Worm (Caenorhabditis elegans) whole organism, young adult: ENCODE measurements around the gene B0280.7.

ENCODE experiments used
- B0261.1 ChIP-seq: sonication (generic microtip); optimal IDR thresholded peaks from 2 replicates; lab custom pipeline; 2016; ENCODE audit warnings: mild to moderate bottlenecking, missing genetic modification characterization, moderate library complexity, missing compliant biosample characterization
- F33H1.4 ChIP-seq: fragments of 200-800 bp; sonication (Bioruptor generic); IDR thresholded peaks from 2 replicates; pipeline ENCODE4 v1.3.6; 2022; ENCODE audit warnings: missing genetic modification reagents, missing genetic modification characterization, missing compliant biosample characterization
- F49E8.2 ChIP-seq: sonication (generic microtip); optimal IDR thresholded peaks from 3 replicates; lab custom pipeline; 2017; ENCODE audit warnings: missing genetic modification characterization, mild to moderate bottlenecking, missing compliant biosample characterization, antibody characterized with exemption, moderate library complexity; ENCODE audit not compliant: insufficient read depth
- F52B5.7 ChIP-seq: sonication (generic microtip); optimal IDR thresholded peaks from 2 replicates; lab custom pipeline; 2016; ENCODE audit warnings: mild to moderate bottlenecking, missing genetic modification characterization, missing compliant biosample characterization
- F57A8.1 ChIP-seq: fragments of 200-800 bp; sonication (Bioruptor generic); optimal IDR thresholded peaks from 2 replicates; lab custom pipeline; 2018; ENCODE audit warnings: mild to moderate bottlenecking, missing genetic modification characterization, moderate library complexity, missing compliant biosample characterization
- F57C9.4 ChIP-seq: sonication (generic microtip); optimal IDR thresholded peaks from 2 replicates; lab custom pipeline; 2017; ENCODE audit warnings: mild to moderate bottlenecking, missing genetic modification characterization, missing compliant biosample characterization
- Y53F4B.3 ChIP-seq: fragments of 200-800 bp; sonication (Bioruptor generic); IDR thresholded peaks from 2 replicates; pipeline ENCODE4 v1.3.6; 2022; ENCODE audit warnings: missing genetic modification reagents, missing genetic modification characterization, missing compliant biosample characterization
- Y67H2A.10 ChIP-seq: fragments of 200-800 bp; sonication (Bioruptor generic); conservative IDR thresholded peaks from 2 replicates; pipeline ENCODE4 v1.3.6; 2022; ENCODE audit warnings: missing genetic modification reagents, missing genetic modification characterization, missing compliant biosample characterization
- Y79H2A.3 ChIP-seq: fragments of 200-800 bp; sonication (Bioruptor generic); conservative IDR thresholded peaks from 2 replicates; pipeline ENCODE4 v1.3.6; 2022; ENCODE audit warnings: missing genetic modification reagents, missing genetic modification characterization, missing compliant biosample characterization
- aptf-3 ChIP-seq: fragments of 200-800 bp; sonication (Bioruptor generic); IDR thresholded peaks from 2 replicates; pipeline ENCODE4 v1.3.6; 2022; ENCODE audit warnings: missing genetic modification characterization, missing compliant biosample characterization
- cebp-1 ChIP-seq, 2 experiments: fragments of 200-800 bp in 1 of 2; sonication (Bioruptor generic) in 1 of 2; sonication (generic microtip) in 1 of 2; IDR thresholded peaks in 1 of 2; optimal IDR thresholded peaks in 1 of 2; 2 replicates each; pipeline versions ENCODE4 v1.3.6 to Lab custom; 2017 to 2022; ENCODE audit warnings: missing compliant biosample characterization in 2 of 2, missing genetic modification characterization in 2 of 2, mild to moderate bottlenecking in 1 of 2, missing genetic modification reagents in 1 of 2, moderate library complexity in 1 of 2
- ceh-40 ChIP-seq: fragments of 200-800 bp; sonication (Bioruptor generic); IDR thresholded peaks from 2 replicates; pipeline ENCODE4 v1.3.6; 2022; ENCODE audit warnings: missing genetic modification characterization, missing compliant biosample characterization
- dpl-1 ChIP-seq: fragments of 150-350 bp; optimal IDR thresholded peaks from 2 replicates; lab custom pipeline; 2014; ENCODE audit warnings: missing biosample characterization, missing genetic modification reagents, missing genetic modification characterization
- efl-1 ChIP-seq: fragments of 150-350 bp; optimal IDR thresholded peaks from 2 replicates; lab custom pipeline; 2014; ENCODE audit warnings: missing biosample characterization, missing genetic modification reagents, missing genetic modification characterization
- ekl-4 ChIP-seq: fragments of 200-800 bp; sonication (Bioruptor generic); IDR thresholded peaks from 2 replicates; pipeline ENCODE4 v1.3.6; 2022; ENCODE audit warnings: missing genetic modification reagents, missing genetic modification characterization, missing compliant biosample characterization
- him-1 ChIP-seq: sonication (generic microtip); optimal IDR thresholded peaks from 2 replicates; lab custom pipeline; 2016; ENCODE audit warnings: missing genotype, missing genetic modification reagents, missing genetic modification characterization, missing compliant biosample characterization
- hlh-26 ChIP-seq: fragments of 200-800 bp; sonication (Bioruptor generic); conservative IDR thresholded peaks from 2 replicates; pipeline ENCODE4 v1.3.6; 2022; ENCODE audit warnings: missing genetic modification reagents, missing genetic modification characterization, missing compliant biosample characterization
- hmg-20 ChIP-seq: fragments of 200-800 bp; sonication (Bioruptor generic); IDR thresholded peaks from 2 replicates; pipeline ENCODE4 v1.3.6; 2022; ENCODE audit warnings: missing genetic modification reagents, missing genetic modification characterization, missing compliant biosample characterization
- hrde-1 ChIP-seq: sonication (generic microtip); optimal IDR thresholded peaks from 2 replicates; lab custom pipeline; 2016; ENCODE audit warnings: missing genetic modification characterization, mild to moderate bottlenecking, missing compliant biosample characterization, moderate library complexity, missing genotype, missing genetic modification reagents, borderline replicate concordance
- hsf-1 ChIP-seq: fragments of 200-800 bp; sonication (Bioruptor generic); IDR thresholded peaks from 2 replicates; pipeline ENCODE4 v1.3.6; 2022; ENCODE audit warnings: missing genetic modification reagents, missing genetic modification characterization, missing compliant biosample characterization
- lag-1 ChIP-seq: fragments of 200-800 bp; sonication (Bioruptor generic); IDR thresholded peaks from 2 replicates; pipeline ENCODE4 v1.3.6; 2022; ENCODE audit warnings: missing genetic modification reagents, missing genetic modification characterization, missing compliant biosample characterization
- lin-26 ChIP-seq: fragments of 200-800 bp; sonication (Bioruptor generic); IDR thresholded peaks from 2 replicates; pipeline ENCODE4 v1.3.6; 2022; ENCODE audit warnings: missing genetic modification reagents, missing genetic modification characterization, missing compliant biosample characterization
- lir-1 ChIP-seq: fragments of 200-800 bp; sonication (Bioruptor generic); conservative IDR thresholded peaks from 2 replicates; pipeline ENCODE4 v1.3.6; 2022; ENCODE audit warnings: missing genetic modification reagents, missing genetic modification characterization, missing compliant biosample characterization
- lsy-27 ChIP-seq: sonication (generic microtip); optimal IDR thresholded peaks from 2 replicates; lab custom pipeline; 2017; ENCODE audit warnings: missing genetic modification characterization, mild to moderate bottlenecking, missing compliant biosample characterization, antibody characterized with exemption, missing genotype, borderline replicate concordance; ENCODE audit not compliant: insufficient read depth
- madf-10 ChIP-seq: sonication (generic microtip); optimal IDR thresholded peaks from 2 replicates; lab custom pipeline; 2016; ENCODE audit warnings: mild to moderate bottlenecking, missing genetic modification characterization, missing compliant biosample characterization
- madf-3 ChIP-seq: fragments of 200-800 bp; sonication (Bioruptor generic); IDR thresholded peaks from 2 replicates; pipeline ENCODE4 v1.3.6; 2022; ENCODE audit warnings: missing genetic modification reagents, missing genetic modification characterization, missing compliant biosample characterization
- madf-6 ChIP-seq: fragments of 200-800 bp; sonication (Bioruptor generic); IDR thresholded peaks from 2 replicates; pipeline ENCODE4 v1.3.6; 2022; ENCODE audit warnings: missing genetic modification reagents, missing genetic modification characterization, missing compliant biosample characterization
- mcd-1 ChIP-seq: fragments of 200-800 bp; sonication (Bioruptor generic); IDR thresholded peaks from 2 replicates; pipeline ENCODE4 v1.3.6; 2022; ENCODE audit warnings: missing genetic modification reagents, missing genetic modification characterization, missing compliant biosample characterization
- mes-4 ChIP-seq: sonication (generic microtip); optimal IDR thresholded peaks from 2 replicates; lab custom pipeline; 2016; ENCODE audit warnings: missing genotype, missing genetic modification characterization, missing compliant biosample characterization
- mxl-1 ChIP-seq: sonication (generic microtip); optimal IDR thresholded peaks from 2 replicates; lab custom pipeline; 2016; ENCODE audit warnings: missing genetic modification characterization, missing compliant biosample characterization
- nhr-120 ChIP-seq: fragments of 200-800 bp; sonication (Bioruptor generic); IDR thresholded peaks from 2 replicates; pipeline ENCODE4 v1.3.6; 2022; ENCODE audit warnings: missing genetic modification characterization, missing compliant biosample characterization
- nhr-80 ChIP-seq: sonication (generic microtip); optimal IDR thresholded peaks from 2 replicates; lab custom pipeline; 2016; ENCODE audit warnings: missing genetic modification characterization, missing compliant biosample characterization
- nhr-90 ChIP-seq: sonication (generic microtip); optimal IDR thresholded peaks from 2 replicates; lab custom pipeline; 2016; ENCODE audit warnings: missing genotype, mild to moderate bottlenecking, missing genetic modification characterization, missing compliant biosample characterization
- pbrm-1 ChIP-seq: fragments of 200-800 bp; sonication (Bioruptor generic); IDR thresholded peaks from 2 replicates; pipeline ENCODE4 v1.3.6; 2022; ENCODE audit warnings: missing genetic modification reagents, missing genetic modification characterization, missing compliant biosample characterization
- rec-8 ChIP-seq, 2 experiments: sonication (generic microtip); optimal IDR thresholded peaks; 2 replicates each; lab custom pipeline; 2016; ENCODE audit warnings: mild to moderate bottlenecking in 2 of 2, missing genetic modification characterization in 2 of 2, missing genetic modification reagents in 2 of 2, missing genotype in 2 of 2, missing biosample characterization in 1 of 2, missing compliant biosample characterization in 1 of 2, moderate library complexity in 1 of 2
- sdz-38 ChIP-seq: sonication (generic microtip); optimal IDR thresholded peaks from 2 replicates; lab custom pipeline; 2016; ENCODE audit warnings: missing genotype, missing genetic modification characterization, missing compliant biosample characterization
- snpc-3.4 ChIP-seq: sonication (generic microtip); optimal IDR thresholded peaks from 2 replicates; lab custom pipeline; 2017; ENCODE audit warnings: missing genetic modification characterization, mild to moderate bottlenecking, missing compliant biosample characterization, antibody characterized with exemption, moderate library complexity, missing genotype, missing genetic modification reagents
- tbp1 ChIP-seq: fragments of 200-800 bp; sonication (Bioruptor generic); optimal IDR thresholded peaks from 2 replicates; lab custom pipeline; 2018; ENCODE audit warnings: mild to moderate bottlenecking, missing genetic modification characterization, missing compliant biosample characterization
- tbx-9 ChIP-seq: sonication (generic microtip); optimal IDR thresholded peaks from 2 replicates; lab custom pipeline; 2016; ENCODE audit warnings: borderline replicate concordance, missing genetic modification characterization, inconsistent platforms, missing compliant biosample characterization
- tlf-1 ChIP-seq: fragments of 200-800 bp; sonication (Bioruptor generic); optimal IDR thresholded peaks from 2 replicates; lab custom pipeline; 2018; ENCODE audit warnings: mild to moderate bottlenecking, missing genetic modification characterization, missing compliant biosample characterization
- zfh-2 ChIP-seq: fragments of 200-800 bp; sonication (Bioruptor generic); conservative IDR thresholded peaks from 2 replicates; pipeline ENCODE4 v1.3.6; 2022; ENCODE audit warnings: missing genetic modification reagents, missing genetic modification characterization, missing compliant biosample characterization
- ztf-22 ChIP-seq: fragments of 200-800 bp; sonication (Bioruptor generic); optimal IDR thresholded peaks from 2 replicates; lab custom pipeline; 2018; ENCODE audit warnings: mild to moderate bottlenecking, missing genetic modification characterization, moderate library complexity, missing compliant biosample characterization
- ztf-25 ChIP-seq: fragments of 200-800 bp; sonication (Bioruptor generic); IDR thresholded peaks from 2 replicates; pipeline ENCODE4 v1.3.6; 2022; ENCODE audit warnings: missing genetic modification reagents, missing genetic modification characterization, missing compliant biosample characterization
- ztf-26 ChIP-seq: sonication (generic microtip); optimal IDR thresholded peaks from 2 replicates; lab custom pipeline; 2017; ENCODE audit warnings: missing genetic modification characterization, missing compliant biosample characterization
- ztf-28 ChIP-seq: fragments of 200-800 bp; sonication (Bioruptor generic); IDR thresholded peaks from 2 replicates; pipeline ENCODE4 v1.3.6; 2022; ENCODE audit warnings: missing genetic modification reagents, missing genetic modification characterization, missing compliant biosample characterization

Gene B0280.7

DNA sequence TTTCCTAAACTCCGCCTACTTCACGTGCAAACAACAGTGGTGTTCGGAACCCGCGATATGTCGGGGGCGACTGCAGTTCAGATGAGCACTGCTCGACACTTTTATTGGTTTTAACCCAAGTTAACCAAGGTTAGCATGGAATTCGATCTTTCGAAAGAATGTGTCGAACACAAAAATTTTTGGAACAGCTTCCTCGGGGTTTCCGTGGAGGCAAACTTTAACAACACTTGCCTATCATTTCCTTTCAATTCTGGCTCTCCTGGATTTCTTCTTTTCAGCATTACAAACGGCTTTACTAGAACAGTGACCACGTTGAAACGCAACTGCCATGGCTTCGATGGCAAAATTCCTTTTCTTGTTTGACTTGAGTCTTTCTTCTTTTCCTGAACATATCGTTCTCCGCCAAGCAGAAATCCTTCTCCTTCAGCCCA, 29.6 kb upstream of the B0280.7 start (continued):
- 0 out of 2 replicates have a peak, but pooled peaks have one; percentile 36 for TF ChIP-seq ztf-25 (GFP tag; lab: Robert Waterston, UW)
- TF ChIP-seq efl-1 (GFP tag; lab: Kevin White, UChicago) = no peak
- TF ChIP-seq hmg-20 (GFP tag; lab: Robert Waterston, UW) = 0 out of 2 replicates have a peak, but pooled peaks have one; percentile 31
- peak; percentile 88 for TF ChIP-seq madf-6 (GFP tag; lab: Robert Waterston, UW)
- no peak for TF ChIP-seq F57A8.1 (GFP tag; lab: Kevin White, UChicago)
- no peak for TF ChIP-seq nhr-120 (GFP tag; lab: Robert Waterston, UW)
- TF ChIP-seq aptf-3 = no peak
- TF ChIP-seq cebp-1 (GFP tag; IDR thresholded peaks at IDR 0.05; lab: Robert Waterston, UW) = no peak
- peak; percentile 64 for TF ChIP-seq cebp-1 (tag; optimal IDR thresholded peaks at IDR 0.05; lab: Kevin White, UChicago)
- TF ChIP-seq, all 124 proteins: peak for 73

DNA sequence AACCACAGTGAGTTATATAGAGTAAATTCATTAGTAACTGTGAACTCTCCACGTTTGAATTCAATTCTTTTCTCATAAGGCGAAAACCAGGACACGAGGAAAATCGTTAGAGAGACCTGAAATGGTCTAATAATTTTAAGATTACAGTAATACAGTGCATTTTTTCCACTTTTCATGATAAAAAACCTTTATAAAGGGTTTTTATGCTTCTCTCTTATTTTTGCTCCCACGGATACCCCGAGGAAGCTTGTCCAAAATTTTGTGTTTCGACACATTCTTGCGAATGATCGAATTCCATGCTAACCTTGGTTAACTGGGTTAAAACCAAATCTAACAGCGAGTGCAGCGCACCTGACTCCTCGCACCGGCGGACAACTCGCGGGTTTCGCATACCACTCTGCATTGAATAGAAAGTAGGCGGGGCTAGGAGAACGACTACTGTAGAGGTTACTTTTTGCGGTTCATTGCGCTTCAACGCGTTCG, 28.6 kb upstream of the B0280.7 start:
- TF ChIP-seq ztf-22 (GFP tag; lab: Kevin White, UChicago) (no peak), pbrm-1 (GFP tag; lab: Robert Waterston, UW) (peak; percentile 94), lin-26 (GFP tag; lab: Robert Waterston, UW) (peak; percentile 45; the same call in 1 of the 2 replicates), ekl-4 (GFP tag; lab: Robert Waterston, UW) (peak; percentile 73), ceh-40 (GFP tag; lab: Robert Waterston, UW) (no peak), tlf-1 (GFP tag; lab: Kevin White, UChicago) (peak; percentile 31), snpc-3.4 (tag; lab: Kevin White, UChicago) (peak; percentile 91), lsy-27 (tag; lab: Kevin White, UChicago) (no peak), sdz-38 (tag; lab: Kevin White, UChicago) (no peak), hlh-26 (GFP tag; lab: Robert Waterston, UW) (no peak), nhr-80 (no peak), hrde-1 (tag; lab: Kevin White, UChicago) (peak; percentile 75), F33H1.4 (GFP tag; lab: Robert Waterston, UW) (peak; percentile 51), Y79H2A.3 (no peak), hmg-20 (GFP tag; lab: Robert Waterston, UW) (no peak), mcd-1 (GFP tag; lab: Robert Waterston, UW) (peak; percentile 55), him-1 (tag; lab: Kevin White, UChicago) (peak; percentile 62), F49E8.2 (tag; lab: Kevin White, UChicago) (peak; percentile 83), Y67H2A.10 (GFP tag; lab: Robert Waterston, UW) (no peak), tbp1 (GFP tag; lab: Kevin White, UChicago) (peak; percentile 78), zfh-2 (no peak), madf-3 (GFP tag; lab: Robert Waterston, UW) (peak; percentile 50; the same call in 1 of the 2 replicates), ztf-28 (GFP tag; lab: Robert Waterston, UW) (0 out of 2 replicates have a peak, but pooled peaks have one; percentile 14), mxl-1 (tag; lab: Kevin White, UChicago) (no peak), lir-1 (GFP tag; lab: Robert Waterston, UW) (0 out of 2 replicates have a peak, but pooled peaks have one; percentile 16), F52B5.7 (no peak), mes-4 (no peak), ztf-26 (no peak), tbx-9 (tag; lab: Kevin White, UChicago) (no peak), nhr-90 (tag; lab: Kevin White, UChicago) (no peak), Y53F4B.3 (GFP tag; lab: Robert Waterston, UW) (no peak), rec-8 (tag; optimal IDR thresholded peaks at IDR 0.05; lab: Kevin White, UChicago) (peak in 1 of 2 experiments; percentile 49), hsf-1 (peak; percentile 43; the same call in 1 of the 2 replicates), madf-10 (tag; lab: Kevin White, UChicago) (no peak), F57C9.4 (tag; lab: Kevin White, UChicago) (no peak), dpl-1 (no peak), B0261.1 (tag; lab: Kevin White, UChicago) (no peak), lag-1 (GFP tag; lab: Robert Waterston, UW) (no peak)
